Worm (Caenorhabditis elegans) whole organism, early embryonic: Measurements from ENCODE around the gene srb-13.
"Not testable (repeated sequence)": the region's sequence is repeated elsewhere in the genome, so short reads cannot be mapped to it uniquely, and the experiment has no call there.

Experiments used
- B0310.2 ChIP-seq: sonication (generic microtip); optimal IDR thresholded peaks from 2 replicates; lab custom pipeline; 2016; ENCODE audit warnings: mild to moderate bottlenecking, missing genetic modification characterization, missing compliant biosample characterization
- F13C5.2 ChIP-seq: sonication (generic microtip); optimal IDR thresholded peaks from 2 replicates; lab custom pipeline; 2017; ENCODE audit warnings: mild to moderate bottlenecking, missing genetic modification characterization, inconsistent platforms, missing compliant biosample characterization
- aly-1 ChIP-seq: sonication (generic microtip); optimal IDR thresholded peaks from 2 replicates; lab custom pipeline; 2016; ENCODE audit warnings: missing genetic modification characterization, missing compliant biosample characterization
- ama-1 ChIP-seq: fragments of 150-350 bp; optimal IDR thresholded peaks from 2 replicates; lab custom pipeline; 2014
- ceh-13 ChIP-seq: fragments of 200-800 bp; sonication (Bioruptor generic); optimal IDR thresholded peaks from 2 replicates; lab custom pipeline; 2018; ENCODE audit warnings: mild to moderate bottlenecking, missing genetic modification characterization, missing compliant biosample characterization
- ceh-36 ChIP-seq: sonication (generic microtip); optimal IDR thresholded peaks from 2 replicates; lab custom pipeline; 2016; ENCODE audit warnings: missing genetic modification characterization, inconsistent platforms, missing compliant biosample characterization
- ets-7 ChIP-seq: sonication (generic microtip); optimal IDR thresholded peaks from 2 replicates; lab custom pipeline; 2016; ENCODE audit warnings: missing genotype, missing genetic modification characterization, missing compliant biosample characterization
- flt-1 ChIP-seq: fragments of 200-800 bp; sonication (Bioruptor generic); IDR thresholded peaks from 2 replicates; pipeline ENCODE4 v1.3.6; 2022; ENCODE audit warnings: missing genetic modification characterization, missing compliant biosample characterization
- hmbx-1 ChIP-seq: sonication (generic microtip); optimal IDR thresholded peaks from 2 replicates; lab custom pipeline; 2016; ENCODE audit warnings: mild to moderate bottlenecking, missing genetic modification characterization, missing compliant biosample characterization
- hmg-4 ChIP-seq: fragments of 200-800 bp; sonication (Bioruptor generic); optimal IDR thresholded peaks from 2 replicates; lab custom pipeline; 2018; ENCODE audit warnings: mild to moderate bottlenecking, missing genetic modification characterization, missing compliant biosample characterization
- hnd-1 ChIP-seq: sonication (generic microtip); optimal IDR thresholded peaks from 2 replicates; lab custom pipeline; 2016; ENCODE audit warnings: missing genetic modification characterization, missing compliant biosample characterization
- pes-1 ChIP-seq: fragments of 200-800 bp; sonication (Bioruptor generic); IDR thresholded peaks from 2 replicates; pipeline ENCODE4 v1.3.6; 2022; ENCODE audit warnings: missing genetic modification reagents, missing genetic modification characterization, missing compliant biosample characterization
- scrt-1 ChIP-seq: fragments of 200-800 bp; sonication (Bioruptor generic); IDR thresholded peaks from 2 replicates; pipeline ENCODE4 v1.3.6; 2022; ENCODE audit warnings: missing genetic modification characterization, missing compliant biosample characterization
- sea-1 ChIP-seq: fragments of 200-800 bp; sonication (Bioruptor generic); conservative IDR thresholded peaks from 2 replicates; pipeline ENCODE4 v1.3.6; 2022; ENCODE audit warnings: missing genetic modification characterization, missing compliant biosample characterization
- tbx-11 ChIP-seq: fragments of 200-800 bp; sonication (Bioruptor generic); IDR thresholded peaks from 2 replicates; pipeline ENCODE4 v1.3.6; 2022; ENCODE audit warnings: missing genetic modification characterization, missing compliant biosample characterization
- tbx-37 ChIP-seq: fragments of 200-800 bp; sonication (Bioruptor generic); conservative IDR thresholded peaks from 2 replicates; pipeline ENCODE4 v1.3.6; 2022; ENCODE audit warnings: missing genetic modification reagents, missing genetic modification characterization, missing compliant biosample characterization
- tra-4 ChIP-seq: sonication (generic microtip); optimal IDR thresholded peaks from 2 replicates; lab custom pipeline; 2017; ENCODE audit warnings: missing genetic modification characterization, missing compliant biosample characterization

srb-13 gene

ce11 chrII:5141945-5142514 is 15.4 kb downstream of the srb-13 start, which contains the start of gene nas-29:
nas-29 (minus strand) TSS chrII:5142036.
- TF ChIP-seq ceh-36 (tag; lab: Kevin White, UChicago) (no peak), B0310.2 (tag; lab: Kevin White, UChicago) (no peak), ama-1 (lab: Kevin White, UChicago) (no peak), ceh-13 (no peak), scrt-1 (GFP tag; lab: Robert Waterston, UW) (no peak), hmbx-1 (no peak), hmg-4 (GFP tag; lab: Kevin White, UChicago) (no peak), ets-7 (tag; lab: Kevin White, UChicago) (no peak), aly-1 (tag; lab: Kevin White, UChicago) (no peak), tra-4 (no peak), sea-1 (no peak), tbx-11 (no peak), pes-1 (GFP tag; lab: Robert Waterston, UW) (no peak), tbx-37 (GFP tag; lab: Robert Waterston, UW) (no peak), F13C5.2 (no peak), flt-1 (GFP tag; lab: Robert Waterston, UW) (no peak), hnd-1 (no peak)

- TF ChIP-seq aly-1 (tag; lab: Kevin White, UChicago) (no peak), ceh-36 (tag; lab: Kevin White, UChicago) (no peak), hmbx-1 (no peak), tra-4 (no peak), B0310.2 (tag; lab: Kevin White, UChicago) (no peak), ama-1 (lab: Kevin White, UChicago) (no peak)
These were observed 21.1 kb downstream of the srb-13 start, which contains the start of gene F58A6.2 for ce11 chrII:5136296-5136767. F58A6.2 (plus strand) TSS chrII:5136717.

- TF ChIP-seq sea-1 (no peak), hmg-4 (GFP tag; lab: Kevin White, UChicago) (no peak), ets-7 (tag; lab: Kevin White, UChicago) (no peak), pes-1 (GFP tag; lab: Robert Waterston, UW) (no peak), tra-4 (no peak), ceh-13 (no peak), scrt-1 (GFP tag; lab: Robert Waterston, UW) (no peak), hmbx-1 (no peak), ceh-36 (tag; lab: Kevin White, UChicago) (no peak), tbx-37 (GFP tag; lab: Robert Waterston, UW) (no peak), tbx-11 (no peak), F13C5.2 (no peak), aly-1 (tag; lab: Kevin White, UChicago) (no peak), hnd-1 (no peak)
These were observed 25.6 kb downstream of the srb-13 start for ce11 chrII:5131800-5132199.

DNA sequence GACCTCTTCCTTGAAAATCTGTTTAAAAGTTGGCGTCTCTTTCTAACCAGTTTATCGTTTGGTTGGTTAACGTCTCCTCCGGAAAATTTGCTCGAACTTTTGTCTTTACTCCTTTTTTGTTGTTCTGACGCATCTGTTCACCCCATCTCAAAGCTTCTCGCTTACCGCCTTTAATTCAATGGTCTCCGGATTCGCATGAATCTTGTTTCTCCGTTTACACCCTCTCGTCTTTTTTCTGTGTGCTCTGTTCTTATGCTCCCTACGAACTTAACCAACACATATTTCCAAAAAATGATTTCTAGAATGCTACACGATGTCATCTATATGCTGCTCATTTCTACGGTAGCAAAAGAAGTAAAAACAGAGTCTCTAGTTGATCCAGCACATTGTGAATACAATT is 27.3 kb downstream of the srb-13 start, which contains the start of gene lgc-56:
Gene lgc-56 (plus strand): TSS at position 301 of the 400 bp plus-strand sequence.
- TF ChIP-seq ets-7 (tag; lab: Kevin White, UChicago), result no peak
- no peak for TF ChIP-seq tbx-11
- no peak for TF ChIP-seq aly-1 (tag; lab: Kevin White, UChicago)
- no peak for TF ChIP-seq ama-1 (lab: Kevin White, UChicago)
- no peak for TF ChIP-seq hmg-4 (GFP tag; lab: Kevin White, UChicago)
- no peak for TF ChIP-seq hnd-1
- no peak for TF ChIP-seq tbx-37 (GFP tag; lab: Robert Waterston, UW)

DNA sequence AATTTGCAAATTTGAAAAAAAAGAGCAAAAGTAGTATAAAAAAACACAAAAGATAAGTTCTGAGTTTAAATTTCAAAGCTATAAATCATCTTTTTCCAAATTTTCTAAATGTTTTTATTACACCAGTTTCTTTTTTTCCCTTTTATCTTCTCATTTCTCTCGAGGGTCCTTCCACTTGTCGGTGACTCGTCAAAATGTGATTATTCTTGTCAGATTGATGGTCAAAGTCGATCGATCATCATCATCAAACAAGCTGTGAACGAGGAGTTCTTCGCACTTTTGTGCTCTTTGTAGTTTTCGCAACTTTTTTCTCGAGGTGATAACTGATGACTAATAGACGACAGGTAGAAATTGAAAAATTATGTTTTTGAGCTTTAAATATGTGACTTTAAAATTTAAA is 36.8 kb downstream of the srb-13 start:
- no peak for TF ChIP-seq ama-1 (lab: Kevin White, UChicago)
- TF ChIP-seq flt-1 (GFP tag; lab: Robert Waterston, UW), result no peak
- no peak for TF ChIP-seq hmg-4 (GFP tag; lab: Kevin White, UChicago)
- no peak for TF ChIP-seq pes-1 (GFP tag; lab: Robert Waterston, UW)
- TF ChIP-seq ceh-13, result no peak
- TF ChIP-seq F13C5.2, result no peak
- TF ChIP-seq tra-4, result no peak
- TF ChIP-seq sea-1, result no peak
- no peak for TF ChIP-seq hmbx-1
- TF ChIP-seq scrt-1 (GFP tag; lab: Robert Waterston, UW), result no peak
- TF ChIP-seq ets-7 (tag; lab: Kevin White, UChicago), result no peak
- no peak for TF ChIP-seq ceh-36 (tag; lab: Kevin White, UChicago)
- no peak for TF ChIP-seq hnd-1
- no peak for TF ChIP-seq tbx-37 (GFP tag; lab: Robert Waterston, UW)
- TF ChIP-seq aly-1 (tag; lab: Kevin White, UChicago), result no peak
- no peak for TF ChIP-seq tbx-11

- TF ChIP-seq tra-4 (no peak), hmbx-1 (no peak), tbx-11 (no peak), B0310.2 (tag; lab: Kevin White, UChicago) (no peak), tbx-37 (GFP tag; lab: Robert Waterston, UW) (no peak), scrt-1 (GFP tag; lab: Robert Waterston, UW) (no peak), ceh-13 (no peak), ama-1 (lab: Kevin White, UChicago) (no peak), sea-1 (no peak), hnd-1 (no peak)
These were observed 41.7 kb downstream of the srb-13 start, which contains the start of gene srsy-1 for ce11 chrII:5115733-5116132. srsy-1 (plus strand) TSS chrII:5116033.

ce11 chrII:5115235-5115634 is 42.2 kb downstream of the srb-13 start, which contains the start of gene msp-74:
msp-74 (minus strand) TSS chrII:5115335.
- TF ChIP-seq tbx-11; scrt-1 (GFP tag; lab: Robert Waterston, UW); B0310.2 (tag; lab: Kevin White, UChicago): not testable (repeated sequence)

DNA sequence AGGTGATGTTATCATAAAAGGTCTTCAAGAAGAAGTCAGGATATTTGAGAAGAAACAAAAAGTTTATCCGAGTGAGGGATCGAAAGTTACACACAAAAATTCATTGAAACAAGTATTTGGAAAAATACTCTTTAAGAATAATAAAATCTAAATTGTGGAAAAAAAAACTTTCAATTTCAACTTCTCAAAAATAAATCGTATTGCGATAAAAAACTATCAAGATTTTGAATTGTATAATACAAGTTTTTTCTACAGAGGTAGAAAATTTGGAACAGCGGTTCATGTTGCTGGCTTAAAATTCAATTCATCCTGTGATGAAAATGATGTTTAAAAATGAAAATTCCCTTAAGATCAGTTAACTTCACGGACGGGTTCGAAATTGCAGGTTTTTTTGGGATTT is 45.3 kb downstream of the srb-13 start, which contains the start of gene F09C12.8:
Gene F09C12.8 (plus strand): TSS at position 301 of the 400 bp plus-strand sequence.
- no peak for TF ChIP-seq B0310.2 (tag; lab: Kevin White, UChicago)
- no peak for TF ChIP-seq ama-1 (lab: Kevin White, UChicago)
- no peak for TF ChIP-seq ets-7 (tag; lab: Kevin White, UChicago)
- no peak for TF ChIP-seq ceh-36 (tag; lab: Kevin White, UChicago)
- TF ChIP-seq tra-4, result no peak
- TF ChIP-seq tbx-37 (GFP tag; lab: Robert Waterston, UW), result no peak
- no peak for TF ChIP-seq hmg-4 (GFP tag; lab: Kevin White, UChicago)
- TF ChIP-seq flt-1 (GFP tag; lab: Robert Waterston, UW), result no peak
- no peak for TF ChIP-seq hmbx-1
